Fruit fly (Drosophila melanogaster) whole organism, embryonic: Measurements from ENCODE around the gene gish.

Experiments
- Atf6 ChIP-seq: fragments of 200-800 bp; sonication (Bioruptor generic); IDR thresholded peaks from 2 replicates; pipeline ENCODE4 v1.3.6; 2022; ENCODE audit warnings: missing biosample characterization, missing genetic modification characterization
- Bdp1 ChIP-seq: fragments of 200-800 bp; sonication (Bioruptor generic); optimal IDR thresholded peaks from 3 replicates; lab custom pipeline; 2016; ENCODE audit warnings: missing biosample characterization, missing genetic modification characterization
- BtbVII ChIP-seq: fragments of 200-800 bp; sonication (Bioruptor generic); optimal IDR thresholded peaks from 3 replicates; lab custom pipeline; 2017; ENCODE audit warnings: missing biosample characterization, mild to moderate bottlenecking, missing genetic modification characterization
- CG10274 ChIP-seq: fragments of 200-800 bp; sonication (Bioruptor generic); optimal IDR thresholded peaks from 3 replicates; lab custom pipeline; 2017; ENCODE audit warnings: missing biosample characterization, mild to moderate bottlenecking, missing genetic modification characterization
- CG10979 ChIP-seq: fragments of 200-800 bp; sonication (Bioruptor generic); optimal IDR thresholded peaks from 2 replicates; lab custom pipeline; 2018; ENCODE audit warnings: missing biosample characterization, mild to moderate bottlenecking, missing genetic modification characterization, moderate library complexity
- CG11398 ChIP-seq: fragments of 200-800 bp; sonication (Bioruptor generic); optimal IDR thresholded peaks from 2 replicates; lab custom pipeline; 2016; ENCODE audit warnings: missing biosample characterization, missing genetic modification characterization
- CG11696 ChIP-seq: fragments of 200-800 bp; sonication (Bioruptor generic); IDR thresholded peaks from 2 replicates; pipeline ENCODE4 v1.3.6; 2022; ENCODE audit warnings: missing biosample characterization, missing genetic modification characterization
- CG11723 ChIP-seq: fragments of 200-800 bp; sonication (Bioruptor generic); optimal IDR thresholded peaks from 2 replicates; lab custom pipeline; 2017; ENCODE audit warnings: missing biosample characterization, mild to moderate bottlenecking, missing genetic modification characterization
- CG13624 ChIP-seq: fragments of 200-800 bp; sonication (Bioruptor generic); optimal IDR thresholded peaks from 2 replicates; lab custom pipeline; 2016; ENCODE audit warnings: missing biosample characterization, missing genetic modification characterization
- CG14050 ChIP-seq: fragments of 200-800 bp; sonication (Bioruptor generic); IDR thresholded peaks from 3 replicates; pipeline ENCODE4 v1.3.6; 2022; ENCODE audit warnings: missing biosample characterization, missing genetic modification characterization
- CG14710 ChIP-seq: fragments of 200-800 bp; sonication (Bioruptor generic); optimal IDR thresholded peaks from 3 replicates; lab custom pipeline; 2019; ENCODE audit warnings: missing biosample characterization, mild to moderate bottlenecking, missing genetic modification characterization, moderate library complexity
- CG1529 ChIP-seq: fragments of 200-800 bp; sonication (Bioruptor generic); optimal IDR thresholded peaks from 3 replicates; lab custom pipeline; 2018; ENCODE audit warnings: missing biosample characterization, missing genetic modification characterization
- CG17328 ChIP-seq: fragments of 200-800 bp; sonication (Bioruptor generic); IDR thresholded peaks from 2 replicates; pipeline ENCODE4 v1.3.6; 2022; ENCODE audit warnings: missing biosample characterization, missing genetic modification characterization
- CG17359 ChIP-seq: fragments of 200-800 bp; sonication (Bioruptor generic); optimal IDR thresholded peaks from 3 replicates; lab custom pipeline; 2018; ENCODE audit warnings: missing biosample characterization, mild to moderate bottlenecking, missing genetic modification characterization, moderate library complexity
- CG30431 ChIP-seq: fragments of 200-800 bp; sonication (Bioruptor generic); optimal IDR thresholded peaks from 2 replicates; lab custom pipeline; 2017; ENCODE audit warnings: missing biosample characterization, missing genetic modification characterization
- CG3281 ChIP-seq: fragments of 200-800 bp; sonication (Bioruptor generic); optimal IDR thresholded peaks from 3 replicates; lab custom pipeline; 2017; ENCODE audit warnings: missing biosample characterization, mild to moderate bottlenecking, missing genetic modification characterization
- CG4617 ChIP-seq: fragments of 200-800 bp; sonication (Bioruptor generic); optimal IDR thresholded peaks from 3 replicates; lab custom pipeline; 2016; ENCODE audit warnings: missing biosample characterization, missing genetic modification characterization, borderline replicate concordance
- CG4730 ChIP-seq: fragments of 200-800 bp; sonication (Bioruptor generic); IDR thresholded peaks from 2 replicates; pipeline ENCODE4 v1.3.6; 2022; ENCODE audit warnings: missing biosample characterization, missing genetic modification characterization
- CG7786 ChIP-seq: fragments of 200-800 bp; sonication (Bioruptor generic); optimal IDR thresholded peaks from 2 replicates; lab custom pipeline; 2016; ENCODE audit warnings: missing biosample characterization, missing genetic modification characterization
- CG8924 ChIP-seq: fragments of 200-800 bp; optimal IDR thresholded peaks from 3 replicates; lab custom pipeline; 2019; ENCODE audit warnings: missing biosample characterization, mild to moderate bottlenecking, missing genetic modification characterization, moderate library complexity
- CG8944 ChIP-seq: fragments of 200-800 bp; sonication (Bioruptor generic); optimal IDR thresholded peaks from 3 replicates; lab custom pipeline; 2016; ENCODE audit warnings: missing biosample characterization, missing genetic modification characterization
- CG9932 ChIP-seq: fragments of 200-800 bp; sonication (Bioruptor generic); IDR thresholded peaks from 2 replicates; pipeline ENCODE4 v1.3.6; 2022; ENCODE audit warnings: missing biosample characterization, missing genetic modification characterization
- CkIIα-i1 ChIP-seq: fragments of 200-800 bp; sonication (Bioruptor generic); IDR thresholded peaks from 2 replicates; pipeline ENCODE4 v1.3.6; 2022; ENCODE audit warnings: missing biosample characterization, missing genetic modification characterization
- CoRest ChIP-seq: fragments of 200-800 bp; sonication (Bioruptor generic); optimal IDR thresholded peaks from 3 replicates; lab custom pipeline; 2018; ENCODE audit warnings: missing biosample characterization, mild to moderate bottlenecking, missing genetic modification characterization, moderate library complexity
- Eip74EF ChIP-seq, 2 experiments: fragments of 200-800 bp in 1 of 2; fragments of >200 bp in 1 of 2; sonication (Bioruptor generic) in 1 of 2; optimal IDR thresholded peaks; 2 replicates each; lab custom pipeline; 2017 to 2019; ENCODE audit warnings: missing biosample characterization in 2 of 2, missing genetic modification characterization in 2 of 2, mild to moderate bottlenecking in 1 of 2, moderate library complexity in 1 of 2
- Hr51 ChIP-seq, 2 experiments: fragments of 200-800 bp; sonication (Bioruptor generic); optimal IDR thresholded peaks; 2 replicates in 1 of 2; 3 replicates in 1 of 2; lab custom pipeline; 2016 to 2018; ENCODE audit warnings: missing biosample characterization in 2 of 2, missing genetic modification characterization in 2 of 2, mild to moderate bottlenecking in 1 of 2, moderate library complexity in 1 of 2
- Lhr ChIP-seq: fragments of 200-800 bp; sonication (Bioruptor generic); optimal IDR thresholded peaks from 3 replicates; lab custom pipeline; 2017; ENCODE audit warnings: mild to moderate bottlenecking, missing biosample characterization, missing genetic modification reagents, missing genetic modification characterization
- Max ChIP-seq: fragments of 200-800 bp; sonication (Bioruptor generic); optimal IDR thresholded peaks from 2 replicates; lab custom pipeline; 2016; ENCODE audit warnings: missing biosample characterization, mild to moderate bottlenecking, missing genetic modification characterization
- Mes4 ChIP-seq: fragments of 200-800 bp; sonication (Bioruptor generic); optimal IDR thresholded peaks from 2 replicates; lab custom pipeline; 2016; ENCODE audit warnings: missing biosample characterization, missing genetic modification characterization
- NK7.1 ChIP-seq: fragments of 200-800 bp; sonication (Bioruptor generic); optimal IDR thresholded peaks from 3 replicates; lab custom pipeline; 2016; ENCODE audit warnings: missing biosample characterization, missing genetic modification characterization
- TFAM ChIP-seq: fragments of 200-800 bp; sonication (Bioruptor generic); optimal IDR thresholded peaks from 2 replicates; lab custom pipeline; 2017; ENCODE audit warnings: missing biosample characterization, missing genetic modification characterization, inconsistent platforms
- bcd ChIP-seq: fragments of 200-800 bp; sonication (Bioruptor generic); optimal IDR thresholded peaks from 2 replicates; lab custom pipeline; 2017; ENCODE audit warnings: missing biosample characterization, mild to moderate bottlenecking, missing genetic modification characterization
- chm ChIP-seq: fragments of 200-800 bp; sonication (Bioruptor generic); IDR thresholded peaks from 2 replicates; pipeline ENCODE4 v1.3.6; 2022; ENCODE audit warnings: missing biosample characterization, missing genetic modification characterization
- chn ChIP-seq: fragments of 200-800 bp; sonication (Bioruptor generic); optimal IDR thresholded peaks from 2 replicates; lab custom pipeline; 2016; ENCODE audit warnings: missing biosample characterization, missing genetic modification characterization
- ci ChIP-seq: fragments of 200-800 bp; sonication (Bioruptor generic); IDR thresholded peaks from 3 replicates; pipeline ENCODE4 v1.3.6; 2022; ENCODE audit warnings: missing biosample characterization, missing genetic modification characterization
- dmrt11E ChIP-seq: fragments of 200-800 bp; sonication (Bioruptor generic); optimal IDR thresholded peaks from 3 replicates; lab custom pipeline; 2018; ENCODE audit warnings: missing biosample characterization, mild to moderate bottlenecking, missing genetic modification characterization, moderate library complexity
- emc ChIP-seq: fragments of 200-800 bp; sonication (Bioruptor generic); optimal IDR thresholded peaks from 2 replicates; lab custom pipeline; 2016; ENCODE audit warnings: missing biosample characterization, missing genetic modification characterization
- ems ChIP-seq: fragments of 200-800 bp; sonication (Bioruptor generic); optimal IDR thresholded peaks from 3 replicates; lab custom pipeline; 2016; ENCODE audit warnings: missing biosample characterization, missing genetic modification characterization
- en ChIP-seq: fragments of 200-800 bp; sonication (Bioruptor generic); optimal IDR thresholded peaks from 2 replicates; lab custom pipeline; 2016; ENCODE audit warnings: missing biosample characterization, missing genetic modification characterization
- jigr1 ChIP-seq: fragments of 200-800 bp; sonication (Bioruptor generic); IDR thresholded peaks from 3 replicates; pipeline ENCODE4 v1.3.6; 2022; ENCODE audit warnings: missing biosample characterization, missing genetic modification characterization
- klu ChIP-seq: fragments of 200-800 bp; sonication (Bioruptor generic); IDR thresholded peaks from 2 replicates; pipeline ENCODE4 v1.3.6; 2022; ENCODE audit warnings: missing biosample characterization, missing genetic modification characterization
- nerfin-1 ChIP-seq: fragments of 200-800 bp; sonication (Bioruptor generic); optimal IDR thresholded peaks from 3 replicates; lab custom pipeline; 2019; ENCODE audit warnings: missing biosample characterization, mild to moderate bottlenecking, missing genetic modification characterization, moderate library complexity
- oc ChIP-seq: fragments of 200-800 bp; sonication (Bioruptor generic); optimal IDR thresholded peaks from 2 replicates; lab custom pipeline; 2018; ENCODE audit warnings: missing biosample characterization, mild to moderate bottlenecking, missing genetic modification characterization, moderate library complexity
- pho ChIP-seq: fragments of 200-800 bp; sonication (Bioruptor generic); optimal IDR thresholded peaks from 2 replicates; lab custom pipeline; 2016; ENCODE audit warnings: missing biosample characterization, missing genetic modification characterization
- ro ChIP-seq: fragments of 200-800 bp; sonication (Bioruptor generic); IDR thresholded peaks from 2 replicates; pipeline ENCODE4 v1.3.6; 2022; ENCODE audit warnings: missing biosample characterization, missing genetic modification characterization
- run ChIP-seq: fragments of 200-800 bp; sonication (Bioruptor generic); optimal IDR thresholded peaks from 3 replicates; lab custom pipeline; 2018; ENCODE audit warnings: missing biosample characterization, mild to moderate bottlenecking, missing genetic modification characterization
- seq ChIP-seq: fragments of 200-800 bp; sonication (Bioruptor generic); IDR thresholded peaks from 2 replicates; pipeline ENCODE4 v1.3.6; 2022; ENCODE audit warnings: missing biosample characterization, missing genetic modification characterization
- sob ChIP-seq: fragments of 200-800 bp; sonication (Bioruptor generic); IDR thresholded peaks from 2 replicates; pipeline ENCODE4 v1.3.6; 2022; ENCODE audit warnings: missing biosample characterization, missing genetic modification characterization
- unpg ChIP-seq: fragments of 200-800 bp; sonication (Bioruptor generic); optimal IDR thresholded peaks from 3 replicates; lab custom pipeline; 2018; ENCODE audit warnings: missing biosample characterization, mild to moderate bottlenecking, missing genetic modification characterization, moderate library complexity
- z ChIP-seq: fragments of 200-800 bp; sonication (Bioruptor generic); IDR thresholded peaks from 3 replicates; pipeline ENCODE4 v1.3.6; 2022; ENCODE audit warnings: missing biosample characterization, missing genetic modification characterization

gish gene

dm6 chr3R:16331809-16332343 lies 59.6 kb downstream of the gish start (continued):
- peak; percentile 73 for TF ChIP-seq CG1529 (GFP tag; lab: Kevin White, UChicago)
- peak; percentile 67 for TF ChIP-seq nerfin-1 (tag; lab: Kevin White, UChicago)
- no peak for TF ChIP-seq chn (GFP tag; lab: Kevin White, UChicago)
- TF ChIP-seq TFAM (GFP tag; lab: Kevin White, UChicago): peak; percentile 39
- no peak for TF ChIP-seq emc (GFP tag; lab: Kevin White, UChicago)
- TF ChIP-seq CG14710 (tag; lab: Kevin White, UChicago): peak; percentile 55
- peak; percentile 53 for TF ChIP-seq CoRest
- TF ChIP-seq oc (tag; lab: Kevin White, UChicago): peak; percentile 25
- peak; percentile 33; the same call in 1 of the 2 replicates for TF ChIP-seq ro
- TF ChIP-seq Lhr: peak; percentile 78
- TF ChIP-seq CkIIα-i1 (GFP tag; lab: Robert Waterston, UW): no peak
- TF ChIP-seq CG30431: peak; percentile 44
- TF ChIP-seq chm (GFP tag; lab: Robert Waterston, UW): peak; percentile 80
- peak; percentile 72 for TF ChIP-seq sob
- TF ChIP-seq BtbVII (GFP tag; lab: Kevin White, UChicago): peak; percentile 41
- no peak for TF ChIP-seq en (GFP tag; lab: Kevin White, UChicago)
- TF ChIP-seq Max (GFP tag; lab: Kevin White, UChicago): no peak
- TF ChIP-seq CG13624 (GFP tag; lab: Kevin White, UChicago): no peak
- peak in 1 of 2 experiments; percentile 63 for TF ChIP-seq Hr51 (GFP tag; optimal IDR thresholded peaks at IDR 0.05; lab: Kevin White, UChicago)
- peak; percentile 44; the same call in 1 of the 2 replicates for TF ChIP-seq Atf6 (GFP tag; lab: Robert Waterston, UW)
- TF ChIP-seq Mes4 (GFP tag; lab: Kevin White, UChicago): peak; percentile 60
- peak; percentile 34 for TF ChIP-seq unpg (GFP tag; lab: Kevin White, UChicago)
- peak in 1 of 2 experiments; percentile 39 for TF ChIP-seq Eip74EF (GFP tag; optimal IDR thresholded peaks at IDR 0.05; lab: Kevin White, UChicago)
- TF ChIP-seq klu (GFP tag; lab: Robert Waterston, UW): 0 out of 2 replicates have a peak, but pooled peaks have one; percentile 24
- TF ChIP-seq CG17328 (GFP tag; lab: Robert Waterston, UW): peak; percentile 34; the same call in 1 of the 2 replicates
- TF ChIP-seq CG11723 (GFP tag; lab: Kevin White, UChicago): peak; percentile 77
- TF ChIP-seq jigr1 (GFP tag; lab: Robert Waterston, UW): no peak
- peak; percentile 11 for TF ChIP-seq run (tag; lab: Kevin White, UChicago)
- TF ChIP-seq Bdp1: peak; percentile 78
- TF ChIP-seq CG4617 (GFP tag; lab: Kevin White, UChicago): peak; percentile 0
- TF ChIP-seq bcd: peak; percentile 38
- peak; percentile 30 for TF ChIP-seq CG8944 (GFP tag; lab: Kevin White, UChicago)
- peak; percentile 31 for TF ChIP-seq CG8924 (tag; lab: Kevin White, UChicago)
- peak; percentile 42 for TF ChIP-seq CG10979
- peak; percentile 54 for TF ChIP-seq CG7786 (GFP tag; lab: Kevin White, UChicago)
- peak; percentile 30; the same call in 1 of the 2 replicates for TF ChIP-seq CG4730 (GFP tag; lab: Robert Waterston, UW)
- peak; percentile 56 for TF ChIP-seq CG11696 (GFP tag; lab: Robert Waterston, UW)
- TF ChIP-seq ems (GFP tag; lab: Kevin White, UChicago): peak; percentile 62
- peak; percentile 21 for TF ChIP-seq pho (GFP tag; lab: Kevin White, UChicago)
- TF ChIP-seq NK7.1 (GFP tag; lab: Kevin White, UChicago): peak; percentile 60
- TF ChIP-seq dmrt11E (tag; lab: Kevin White, UChicago): peak; percentile 79
- peak; percentile 42 for TF ChIP-seq CG10274 (GFP tag; lab: Kevin White, UChicago)
- TF ChIP-seq seq (GFP tag; lab: Robert Waterston, UW): peak; percentile 79
- peak; percentile 52 for TF ChIP-seq CG3281 (GFP tag; lab: Kevin White, UChicago)
- peak; percentile 82 for TF ChIP-seq CG11398
- peak; percentile 64; the same call in 1 of the 3 replicates for TF ChIP-seq z (GFP tag; lab: Robert Waterston, UW)
- no peak for TF ChIP-seq CG14050 (GFP tag; lab: Robert Waterston, UW)
- peak; percentile 33 for TF ChIP-seq CG17359
- 0 out of 2 replicates have a peak, but pooled peaks have one; percentile 35 for TF ChIP-seq CG9932 (GFP tag; lab: Robert Waterston, UW)
- TF ChIP-seq ci (GFP tag; lab: Robert Waterston, UW): peak; percentile 80
